Worm (Caenorhabditis elegans) whole organism, L3 larva: ENCODE data around the gene pafo-1.

Experiments used
- aly-2 ChIP-seq: fragments of 150-350 bp; optimal IDR thresholded peaks from 2 replicates; lab custom pipeline; 2014; ENCODE audit warnings: missing biosample characterization, missing genetic modification characterization
- ama-1 ChIP-seq: fragments of 150-350 bp; optimal IDR thresholded peaks from 2 replicates; lab custom pipeline; 2018
- ceh-28 ChIP-seq: fragments of 150-350 bp; optimal IDR thresholded peaks from 2 replicates; lab custom pipeline; 2014; ENCODE audit warnings: missing biosample characterization, missing genetic modification reagents, missing genetic modification characterization
- elt-3 ChIP-seq, 3 experiments: fragments of 150-350 bp in 1 of 3; sonication (generic microtip) in 2 of 3; optimal IDR thresholded peaks; 2 replicates in 2 of 3; 4 replicates in 1 of 3; lab custom pipeline; 2014 to 2017; ENCODE audit warnings: missing biosample characterization in 3 of 3, missing genetic modification characterization in 3 of 3
- nhr-12 ChIP-seq: fragments of 150-350 bp; optimal IDR thresholded peaks from 2 replicates; lab custom pipeline; 2014; ENCODE audit warnings: missing biosample characterization, missing genetic modification characterization
- nhr-77 ChIP-seq: fragments of 150-350 bp; optimal IDR thresholded peaks from 2 replicates; lab custom pipeline; 2014; ENCODE audit warnings: missing biosample characterization, missing genetic modification characterization
- tbx-2 ChIP-seq: sonication (generic microtip); optimal IDR thresholded peaks from 2 replicates; lab custom pipeline; 2016; ENCODE audit warnings: mild to moderate bottlenecking, missing genetic modification characterization, missing compliant biosample characterization

DNA sequence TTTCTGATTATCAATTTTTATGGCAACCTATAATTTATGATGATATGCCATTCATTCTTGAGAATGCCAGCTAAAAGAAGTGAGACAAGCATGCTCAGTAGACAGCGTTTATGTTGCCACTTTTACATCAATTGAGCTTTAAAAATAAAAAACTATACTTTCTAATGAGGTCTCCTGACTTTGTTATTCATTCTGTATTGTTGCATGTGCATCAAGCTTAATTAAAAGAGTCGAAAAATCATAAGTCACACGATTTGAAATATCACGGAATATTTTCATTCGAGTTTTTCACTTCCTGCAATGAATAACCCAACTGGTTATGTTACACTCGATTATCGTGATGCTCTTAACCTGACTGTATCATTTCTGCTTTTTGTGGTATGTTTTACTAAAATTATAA, 41.1 kb downstream of the pafo-1 start, which contains the start of gene srx-86:
- TF ChIP-seq nhr-77 (tag; lab: Kevin White, UChicago) (no peak), nhr-12 (tag; lab: Kevin White, UChicago) (no peak), aly-2 (tag; lab: Kevin White, UChicago) (no peak), tbx-2 (tag; lab: Kevin White, UChicago) (no peak), ama-1 (lab: Kevin White, UChicago) (no peak), ceh-28 (tag; lab: Kevin White, UChicago) (no peak), elt-3 (tag; optimal IDR thresholded peaks at IDR 0.05; lab: Kevin White, UChicago) (no peak)
